Fruit fly (Drosophila melanogaster) Kc167 (cell line): ENCODE results near the gene CG32228.

Experiments used
- Myc ChIP-seq: fragments of >200 bp; optimal IDR thresholded peaks from 2 replicates; lab custom pipeline; 2017; ENCODE audit warnings: missing external identifiers
- Sin3A ChIP-seq: fragments of >200 bp; optimal IDR thresholded peaks from 2 replicates; lab custom pipeline; 2018; ENCODE audit warnings: missing external identifiers
- h ChIP-seq: fragments of >200 bp; optimal IDR thresholded peaks from 3 replicates; lab custom pipeline; 2018; ENCODE audit warnings: missing external identifiers
- insv ChIP-seq: fragments of >200 bp; optimal IDR thresholded peaks from 3 replicates; lab custom pipeline; 2018; ENCODE audit warnings: missing external identifiers
- psq ChIP-seq: fragments of >200 bp; optimal IDR thresholded peaks from 2 replicates; lab custom pipeline; 2017; ENCODE audit warnings: missing external identifiers
- ttk ChIP-seq: sonication (Bioruptor generic); optimal IDR thresholded peaks from 2 replicates; lab custom pipeline; 2017; ENCODE audit warnings: missing external identifiers

dm6 chr3L:20240753-20241152, 24.9 kb upstream of the CG32228 start, which contains the start of gene Clc:
- no peak for TF ChIP-seq psq (lab: Kevin White, UChicago)
- TF ChIP-seq ttk (lab: Kevin White, UChicago) = no peak
- TF ChIP-seq Myc (lab: Kevin White, UChicago) = no peak
- TF ChIP-seq Sin3A = no peak
- TF ChIP-seq h (lab: Kevin White, UChicago) = no peak
- no peak for TF ChIP-seq insv (lab: Kevin White, UChicago)
